Worm (Caenorhabditis elegans): ENCODE measurements around the gene F55C9.14.

DNA sequence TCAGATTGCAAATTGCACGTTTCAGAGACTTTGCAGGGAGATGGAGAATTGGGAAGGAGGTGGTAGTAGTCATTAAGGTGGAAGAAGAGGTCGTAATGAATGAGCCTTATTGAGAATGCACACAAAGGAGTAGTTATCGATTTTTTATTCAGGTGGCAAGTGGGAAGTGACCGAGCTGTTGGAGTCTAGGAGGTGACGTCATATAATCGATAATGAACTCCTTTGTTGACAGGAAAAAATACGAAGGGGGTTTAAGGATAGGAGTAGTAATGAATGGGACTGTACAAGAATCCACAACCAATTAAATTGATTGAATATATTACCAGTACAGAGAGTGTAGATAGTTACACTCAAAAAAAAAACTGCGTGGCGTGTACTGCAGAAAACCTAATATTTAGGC, 2.6 kb downstream of the F55C9.14 start, which contains the start of gene fbxb-62:
- TF ChIP-seq hlh-30 (tag; optimal IDR thresholded peaks at IDR 0.05; ENCODE audit: insufficient read depth) (no peak), lir-3 (tag; optimal IDR thresholded peaks at IDR 0.05) (no peak), zag-1 (tag; optimal IDR thresholded peaks at IDR 0.05) (no peak)

Measured in whole organism, L4 larva.